Worm (Caenorhabditis elegans) whole organism, late embryonic: ENCODE results near the gene unc-103.

Experiments
- C08G9.2 ChIP-seq: sonication (generic microtip); optimal IDR thresholded peaks from 2 replicates; lab custom pipeline; 2016; ENCODE audit warnings: mild to moderate bottlenecking, missing genetic modification characterization, moderate library complexity, missing compliant biosample characterization
- C38D4.7 ChIP-seq: fragments of 200-800 bp; sonication (Bioruptor generic); optimal IDR thresholded peaks from 2 replicates; lab custom pipeline; 2018; ENCODE audit warnings: mild to moderate bottlenecking, missing genetic modification characterization, moderate library complexity, missing compliant biosample characterization
- F13H6.1 ChIP-seq: sonication (generic microtip); optimal IDR thresholded peaks from 2 replicates; lab custom pipeline; 2016; ENCODE audit warnings: missing genetic modification characterization, missing compliant biosample characterization
- K02D7.2 ChIP-seq: sonication (generic microtip); optimal IDR thresholded peaks from 2 replicates; lab custom pipeline; 2017; ENCODE audit warnings: mild to moderate bottlenecking, missing genetic modification characterization, missing compliant biosample characterization
- K09A11.1 ChIP-seq: sonication (generic microtip); optimal IDR thresholded peaks from 2 replicates; lab custom pipeline; 2017; ENCODE audit warnings: antibody characterized with exemption, mild to moderate bottlenecking, missing genetic modification characterization, missing compliant biosample characterization; ENCODE audit not compliant: insufficient read depth
- ceh-14 ChIP-seq: sonication (generic microtip); optimal IDR thresholded peaks from 2 replicates; lab custom pipeline; 2016; ENCODE audit warnings: missing genotype, missing genetic modification characterization, missing compliant biosample characterization
- ceh-18 ChIP-seq: sonication (generic microtip); optimal IDR thresholded peaks from 2 replicates; lab custom pipeline; 2016; ENCODE audit warnings: missing genetic modification characterization, missing compliant biosample characterization
- ceh-19 ChIP-seq: fragments of 200-800 bp; sonication (Bioruptor generic); optimal IDR thresholded peaks from 2 replicates; lab custom pipeline; 2018; ENCODE audit warnings: mild to moderate bottlenecking, missing genetic modification characterization, missing compliant biosample characterization
- ceh-22 ChIP-seq: sonication (generic microtip); optimal IDR thresholded peaks from 2 replicates; lab custom pipeline; 2017; ENCODE audit warnings: missing biosample characterization, missing genetic modification characterization
- ceh-24 ChIP-seq: sonication (generic microtip); optimal IDR thresholded peaks from 2 replicates; lab custom pipeline; 2016; ENCODE audit warnings: mild to moderate bottlenecking, missing genetic modification characterization, missing compliant biosample characterization
- ceh-31 ChIP-seq: sonication (generic microtip); optimal IDR thresholded peaks from 2 replicates; lab custom pipeline; 2016; ENCODE audit warnings: missing genetic modification characterization, missing compliant biosample characterization
- ceh-34 ChIP-seq: sonication (generic microtip); optimal IDR thresholded peaks from 2 replicates; lab custom pipeline; 2016; ENCODE audit warnings: mild to moderate bottlenecking, missing genetic modification characterization, missing compliant biosample characterization
- ceh-45 ChIP-seq: fragments of 200-800 bp; sonication (Bioruptor generic); IDR thresholded peaks from 2 replicates; pipeline ENCODE4 v1.3.6; 2022; ENCODE audit warnings: missing genetic modification reagents, missing genetic modification characterization, missing compliant biosample characterization
- ceh-48 ChIP-seq: sonication (generic microtip); optimal IDR thresholded peaks from 2 replicates; lab custom pipeline; 2016; ENCODE audit warnings: missing genetic modification characterization, inconsistent platforms, missing compliant biosample characterization
- ceh-6 ChIP-seq: fragments of 200-800 bp; sonication (Bioruptor generic); optimal IDR thresholded peaks from 2 replicates; lab custom pipeline; 2018; ENCODE audit warnings: mild to moderate bottlenecking, missing genetic modification characterization, missing compliant biosample characterization
- ceh-9 ChIP-seq: sonication (generic microtip); optimal IDR thresholded peaks from 2 replicates; lab custom pipeline; 2016; ENCODE audit warnings: mild to moderate bottlenecking, missing genetic modification characterization, inconsistent platforms, missing compliant biosample characterization
- che-1 ChIP-seq: sonication (generic microtip); optimal IDR thresholded peaks from 2 replicates; lab custom pipeline; 2016; ENCODE audit warnings: mild to moderate bottlenecking, missing genetic modification characterization, missing compliant biosample characterization
- elt-4 ChIP-seq: sonication (generic microtip); optimal IDR thresholded peaks from 2 replicates; lab custom pipeline; 2016; ENCODE audit warnings: missing genetic modification characterization, missing compliant biosample characterization
- ets-4 ChIP-seq: sonication (generic microtip); optimal IDR thresholded peaks from 2 replicates; lab custom pipeline; 2016; ENCODE audit warnings: missing genetic modification characterization, missing compliant biosample characterization
- eyg-1 ChIP-seq: sonication (generic microtip); optimal IDR thresholded peaks from 2 replicates; lab custom pipeline; 2016; ENCODE audit warnings: missing genotype, missing genetic modification characterization, missing compliant biosample characterization
- fkh-10 ChIP-seq: fragments of 150-350 bp; optimal IDR thresholded peaks from 2 replicates; lab custom pipeline; 2014; ENCODE audit warnings: missing biosample characterization, missing genetic modification reagents, missing genetic modification characterization
- fkh-6 ChIP-seq: sonication (generic microtip); optimal IDR thresholded peaks from 2 replicates; lab custom pipeline; 2016; ENCODE audit warnings: missing genetic modification characterization, missing compliant biosample characterization
- gmeb-2 ChIP-seq: sonication (generic microtip); optimal IDR thresholded peaks from 2 replicates; lab custom pipeline; 2016; ENCODE audit warnings: missing genetic modification characterization, inconsistent platforms, missing compliant biosample characterization
- hlh-13 ChIP-seq: fragments of 200-800 bp; sonication (Bioruptor generic); optimal IDR thresholded peaks from 2 replicates; lab custom pipeline; 2018; ENCODE audit warnings: mild to moderate bottlenecking, missing genetic modification characterization, missing compliant biosample characterization
- hlh-30 ChIP-seq: sonication (generic microtip); optimal IDR thresholded peaks from 2 replicates; lab custom pipeline; 2017; ENCODE audit warnings: antibody characterized with exemption, missing genetic modification characterization, missing compliant biosample characterization; ENCODE audit not compliant: insufficient read depth
- hlh-6 ChIP-seq: sonication (generic microtip); optimal IDR thresholded peaks from 2 replicates; lab custom pipeline; 2016; ENCODE audit warnings: missing genotype, missing genetic modification characterization, missing compliant biosample characterization
- hlh-8 ChIP-seq: sonication (generic microtip); optimal IDR thresholded peaks from 2 replicates; lab custom pipeline; 2016; ENCODE audit warnings: missing genotype, missing genetic modification characterization, missing compliant biosample characterization
- lim-6 ChIP-seq: sonication (generic microtip); optimal IDR thresholded peaks from 2 replicates; lab custom pipeline; 2016; ENCODE audit warnings: missing genetic modification characterization, missing compliant biosample characterization
- lin-11 ChIP-seq: fragments of 200-800 bp; sonication (Bioruptor generic); optimal IDR thresholded peaks from 2 replicates; lab custom pipeline; 2018; ENCODE audit warnings: mild to moderate bottlenecking, missing genetic modification characterization, missing compliant biosample characterization
- madf-2 ChIP-seq: sonication (generic microtip); optimal IDR thresholded peaks from 2 replicates; lab custom pipeline; 2017; ENCODE audit warnings: missing genetic modification characterization, missing compliant biosample characterization
- mec-3 ChIP-seq: sonication (generic microtip); optimal IDR thresholded peaks from 2 replicates; lab custom pipeline; 2016; ENCODE audit warnings: borderline replicate concordance, missing genetic modification characterization, missing compliant biosample characterization
- nfya-1 ChIP-seq: sonication (generic microtip); optimal IDR thresholded peaks from 2 replicates; lab custom pipeline; 2017; ENCODE audit warnings: missing genetic modification characterization, mild to moderate bottlenecking, missing compliant biosample characterization, antibody characterized with exemption, moderate library complexity
- nhr-232 ChIP-seq: sonication (generic microtip); optimal IDR thresholded peaks from 2 replicates; lab custom pipeline; 2016; ENCODE audit warnings: missing genetic modification characterization, missing compliant biosample characterization
- npax-4 ChIP-seq: sonication (generic microtip); optimal IDR thresholded peaks from 2 replicates; lab custom pipeline; 2016; ENCODE audit warnings: missing genetic modification characterization, missing compliant biosample characterization
- odd-2 ChIP-seq: sonication (generic microtip); optimal IDR thresholded peaks from 2 replicates; lab custom pipeline; 2017; ENCODE audit warnings: antibody characterized with exemption, mild to moderate bottlenecking, missing genetic modification characterization, missing compliant biosample characterization
- pag-3 ChIP-seq: sonication (generic microtip); optimal IDR thresholded peaks from 2 replicates; lab custom pipeline; 2016; ENCODE audit warnings: missing compliant biosample characterization, missing genetic modification characterization, borderline replicate concordance
- pha-2 ChIP-seq: sonication (generic microtip); optimal IDR thresholded peaks from 2 replicates; lab custom pipeline; 2017; ENCODE audit warnings: mild to moderate bottlenecking, missing genetic modification characterization, missing compliant biosample characterization
- pha-4 ChIP-seq: fragments of 150-350 bp; optimal IDR thresholded peaks from 2 replicates; lab custom pipeline; 2018; ENCODE audit warnings: missing biosample characterization, missing genetic modification reagents, missing genetic modification characterization
- pqm-1 ChIP-seq: sonication (generic microtip); optimal IDR thresholded peaks from 2 replicates; lab custom pipeline; 2016; ENCODE audit warnings: missing genetic modification characterization, missing compliant biosample characterization
- ref-2 ChIP-seq: sonication (generic microtip); optimal IDR thresholded peaks from 2 replicates; lab custom pipeline; 2016; ENCODE audit warnings: missing genetic modification characterization, missing compliant biosample characterization
- rnt-1 ChIP-seq: sonication (generic microtip); optimal IDR thresholded peaks from 2 replicates; lab custom pipeline; 2016; ENCODE audit warnings: missing genetic modification characterization, missing compliant biosample characterization
- sdc-2 ChIP-seq: sonication (generic microtip); optimal IDR thresholded peaks from 2 replicates; lab custom pipeline; 2016; ENCODE audit warnings: missing genotype, missing genetic modification characterization, missing compliant biosample characterization
- sox-2 ChIP-seq: fragments of 200-800 bp; sonication (Bioruptor generic); IDR thresholded peaks from 2 replicates; pipeline ENCODE4 v1.3.6; 2022; ENCODE audit warnings: missing genetic modification reagents, missing genetic modification characterization, missing compliant biosample characterization
- sox-4 ChIP-seq: sonication (generic microtip); optimal IDR thresholded peaks from 2 replicates; lab custom pipeline; 2017; ENCODE audit warnings: mild to moderate bottlenecking, missing genetic modification characterization, inconsistent platforms, missing compliant biosample characterization
- syd-9 ChIP-seq: sonication (generic microtip); optimal IDR thresholded peaks from 2 replicates; lab custom pipeline; 2016; ENCODE audit warnings: mild to moderate bottlenecking, missing genetic modification characterization, moderate library complexity, missing compliant biosample characterization
- tbx-7 ChIP-seq: sonication (generic microtip); optimal IDR thresholded peaks from 2 replicates; lab custom pipeline; 2016; ENCODE audit warnings: missing genotype, missing genetic modification characterization, missing compliant biosample characterization
- unc-3 ChIP-seq, 2 experiments: fragments of 200-800 bp in 1 of 2; sonication (Bioruptor generic) in 1 of 2; sonication (generic microtip) in 1 of 2; conservative IDR thresholded peaks in 1 of 2; optimal IDR thresholded peaks in 1 of 2; 2 replicates each; pipeline versions ENCODE4 v1.3.6 to Lab custom; 2016 to 2022; ENCODE audit warnings: missing compliant biosample characterization in 2 of 2, missing genetic modification characterization in 2 of 2, missing genetic modification reagents in 1 of 2
- unc-55 ChIP-seq: sonication (generic microtip); optimal IDR thresholded peaks from 2 replicates; lab custom pipeline; 2017; ENCODE audit warnings: missing biosample characterization, missing genetic modification reagents, missing genetic modification characterization
- unc-86 ChIP-seq: sonication (generic microtip); optimal IDR thresholded peaks from 2 replicates; lab custom pipeline; 2016; ENCODE audit warnings: missing genetic modification characterization, missing compliant biosample characterization
- zip-5 ChIP-seq: sonication (generic microtip); optimal IDR thresholded peaks from 2 replicates; lab custom pipeline; 2016; ENCODE audit warnings: missing genetic modification characterization, missing compliant biosample characterization
- ztf-16 ChIP-seq: sonication (generic microtip); optimal IDR thresholded peaks from 2 replicates; lab custom pipeline; 2017; ENCODE audit warnings: missing genetic modification characterization, missing compliant biosample characterization

Gene unc-103

ce11 chrIII:4170903-4171377 lies 55.8 kb downstream of the unc-103 start, which contains the start of the genes rnf-121 and C16C10.4:
TSS of gene rnf-121 (minus strand) at chrIII:4170953.
TSS of gene C16C10.4 (plus strand) at chrIII:4171336.
- TF ChIP-seq hlh-13 (GFP tag; lab: Kevin White, UChicago) (peak; percentile 71), lin-11 (tag; lab: Kevin White, UChicago) (peak; percentile 82), ceh-48 (tag; lab: Kevin White, UChicago) (peak; percentile 76), ceh-34 (tag; lab: Kevin White, UChicago) (peak; percentile 91), ceh-19 (GFP tag; lab: Kevin White, UChicago) (peak; percentile 92), ceh-6 (GFP tag; lab: Kevin White, UChicago) (peak; percentile 85), K09A11.1 (tag; lab: Kevin White, UChicago) (peak; percentile 96), nhr-232 (tag; lab: Kevin White, UChicago) (peak; percentile 83), C38D4.7 (GFP tag; lab: Kevin White, UChicago) (peak; percentile 90), mec-3 (tag; lab: Kevin White, UChicago) (no peak), rnt-1 (tag; lab: Kevin White, UChicago) (peak; percentile 93), tbx-7 (peak; percentile 59), fkh-10 (GFP tag; lab: Kevin White, UChicago) (peak; percentile 64), unc-3 (GFP tag; conservative IDR thresholded peaks at IDR 0.05; lab: Robert Waterston, UW) (peak; percentile 85), unc-3 (tag; optimal IDR thresholded peaks at IDR 0.05; lab: Kevin White, UChicago) (peak; percentile 91), sox-2 (GFP tag; lab: Robert Waterston, UW) (0 out of 2 replicates have a peak, but pooled peaks have one; percentile 29), F13H6.1 (tag; lab: Kevin White, UChicago) (peak; percentile 84), madf-2 (tag; lab: Kevin White, UChicago) (peak; percentile 89), elt-4 (tag; lab: Kevin White, UChicago) (no peak), syd-9 (tag; lab: Kevin White, UChicago) (peak; percentile 92), sox-4 (tag; lab: Kevin White, UChicago) (peak; percentile 91), ztf-16 (peak; percentile 88), ceh-14 (tag; lab: Kevin White, UChicago) (peak; percentile 95), fkh-6 (tag; lab: Kevin White, UChicago) (peak; percentile 89), che-1 (tag; lab: Kevin White, UChicago) (peak; percentile 88), odd-2 (tag; lab: Kevin White, UChicago) (peak; percentile 87), ceh-31 (tag; lab: Kevin White, UChicago) (peak; percentile 90), hlh-8 (tag; lab: Kevin White, UChicago) (peak; percentile 94), pha-2 (peak; percentile 92), ceh-18 (peak; percentile 62), nfya-1 (tag; lab: Kevin White, UChicago) (peak; percentile 92), pag-3 (tag; lab: Kevin White, UChicago) (peak; percentile 37), hlh-30 (tag; lab: Kevin White, UChicago) (peak; percentile 23), hlh-6 (tag; lab: Kevin White, UChicago) (peak; percentile 85), ref-2 (peak; percentile 94), eyg-1 (tag; lab: Kevin White, UChicago) (peak; percentile 85), pqm-1 (tag; lab: Kevin White, UChicago) (peak; percentile 51), gmeb-2 (tag; lab: Kevin White, UChicago) (peak; percentile 88), sdc-2 (tag; lab: Kevin White, UChicago) (peak; percentile 82), ets-4 (tag; lab: Kevin White, UChicago) (peak; percentile 69), unc-55 (no peak), ceh-45 (peak; percentile 81; the same call in 1 of the 2 replicates), ceh-9 (tag; lab: Kevin White, UChicago) (no peak), ceh-24 (tag; lab: Kevin White, UChicago) (peak; percentile 82), ceh-22 (tag; lab: Kevin White, UChicago) (peak; percentile 63), unc-86 (tag; lab: Kevin White, UChicago) (peak; percentile 93), pha-4 (tag; lab: Kevin White, UChicago) (no peak), lim-6 (peak; percentile 73), K02D7.2 (peak; percentile 93), zip-5 (tag; lab: Kevin White, UChicago) (peak; percentile 85), C08G9.2 (tag; lab: Kevin White, UChicago) (peak; percentile 91), npax-4 (tag; lab: Kevin White, UChicago) (peak; percentile 82)
